Fruit fly (Drosophila melanogaster) whole organism, embryonic: ENCODE data around the gene faf.

Experiments
- CG12071 ChIP-seq: fragments of 200-800 bp; sonication (Bioruptor generic); optimal IDR thresholded peaks from 3 replicates; lab custom pipeline; 2018; ENCODE audit warnings: missing biosample characterization, mild to moderate bottlenecking, missing genetic modification characterization
- CG12744 ChIP-seq: fragments of 200-800 bp; sonication (Bioruptor generic); optimal IDR thresholded peaks from 2 replicates; lab custom pipeline; 2016; ENCODE audit warnings: missing biosample characterization, missing genetic modification characterization
- CG16813 ChIP-seq: fragments of 200-800 bp; sonication (Bioruptor generic); IDR thresholded peaks from 3 replicates; pipeline ENCODE4 v1.3.6; 2022; ENCODE audit warnings: missing biosample characterization, missing genetic modification characterization; ENCODE audit not compliant: partially characterized antibody
- CG2116 ChIP-seq: fragments of 200-800 bp; sonication (Bioruptor generic); optimal IDR thresholded peaks from 3 replicates; lab custom pipeline; 2018; ENCODE audit warnings: missing biosample characterization, mild to moderate bottlenecking, missing genetic modification characterization
- CG2120 ChIP-seq: fragments of 200-800 bp; sonication (Bioruptor generic); optimal IDR thresholded peaks from 3 replicates; lab custom pipeline; 2016; ENCODE audit warnings: missing biosample characterization, missing genetic modification characterization
- CG32532 ChIP-seq: fragments of 200-800 bp; sonication (Bioruptor generic); IDR thresholded peaks from 2 replicates; pipeline ENCODE4 v1.3.6; 2022; ENCODE audit warnings: missing biosample characterization, missing genetic modification characterization
- CG3847 ChIP-seq: fragments of 200-800 bp; sonication (Bioruptor generic); IDR thresholded peaks from 2 replicates; pipeline ENCODE4 v1.3.6; 2022; ENCODE audit warnings: missing biosample characterization, missing genetic modification characterization
- CG3995 ChIP-seq: fragments of 200-800 bp; sonication (Bioruptor generic); optimal IDR thresholded peaks from 3 replicates; lab custom pipeline; 2016; ENCODE audit warnings: missing biosample characterization, missing genetic modification characterization
- CG6175 ChIP-seq: fragments of 200-800 bp; sonication (Bioruptor generic); IDR thresholded peaks from 3 replicates; pipeline ENCODE4 v1.3.6; 2022; ENCODE audit warnings: missing biosample characterization, missing genetic modification characterization
- CG7271 ChIP-seq: fragments of 200-800 bp; sonication (Bioruptor generic); optimal IDR thresholded peaks from 2 replicates; lab custom pipeline; 2018; ENCODE audit warnings: missing biosample characterization, mild to moderate bottlenecking, missing genetic modification characterization, moderate library complexity
- CG7556 ChIP-seq: fragments of 200-800 bp; sonication (Bioruptor generic); optimal IDR thresholded peaks from 2 replicates; lab custom pipeline; 2017; ENCODE audit warnings: missing biosample characterization, mild to moderate bottlenecking, missing genetic modification characterization
- CG7928 ChIP-seq: fragments of 200-800 bp; sonication (Bioruptor generic); optimal IDR thresholded peaks from 2 replicates; lab custom pipeline; 2017; ENCODE audit warnings: missing biosample characterization, mild to moderate bottlenecking, missing genetic modification characterization
- CTCF ChIP-seq: fragments of 200-800 bp; sonication (Bioruptor generic); optimal IDR thresholded peaks from 2 replicates; lab custom pipeline; 2017; ENCODE audit warnings: missing biosample characterization, mild to moderate bottlenecking, missing genetic modification characterization, moderate library complexity
- CkIIα-i1 ChIP-seq: fragments of 200-800 bp; sonication (Bioruptor generic); IDR thresholded peaks from 2 replicates; pipeline ENCODE4 v1.3.6; 2022; ENCODE audit warnings: missing biosample characterization, missing genetic modification characterization
- CoRest ChIP-seq: fragments of 200-800 bp; sonication (Bioruptor generic); optimal IDR thresholded peaks from 3 replicates; lab custom pipeline; 2018; ENCODE audit warnings: missing biosample characterization, mild to moderate bottlenecking, missing genetic modification characterization, moderate library complexity
- Doc3 ChIP-seq: fragments of 200-800 bp; sonication (Bioruptor generic); IDR thresholded peaks from 3 replicates; pipeline ENCODE4 v1.3.6; 2022; ENCODE audit warnings: missing biosample characterization, missing genetic modification characterization; ENCODE audit not compliant: partially characterized antibody
- Dref ChIP-seq: fragments of 200-800 bp; sonication (Bioruptor generic); IDR thresholded peaks from 2 replicates; pipeline ENCODE4 v1.3.6; 2022; ENCODE audit warnings: missing biosample characterization, missing genetic modification characterization
- E2f1 ChIP-seq: fragments of 200-800 bp; sonication (Bioruptor generic); IDR thresholded peaks from 2 replicates; pipeline ENCODE4 v1.3.6; 2022; ENCODE audit warnings: missing biosample characterization, missing genetic modification characterization
- HmgD ChIP-seq: fragments of 200-800 bp; sonication (Bioruptor generic); optimal IDR thresholded peaks from 3 replicates; lab custom pipeline; 2016; ENCODE audit warnings: missing biosample characterization, missing genetic modification characterization
- Hr78 ChIP-seq, 2 experiments: fragments of 200-800 bp in 1 of 2; fragments of >200 bp in 1 of 2; sonication (Bioruptor generic) in 1 of 2; optimal IDR thresholded peaks; 2 replicates each; lab custom pipeline; 2017 to 2019; ENCODE audit warnings: missing biosample characterization in 2 of 2, missing genetic modification characterization in 2 of 2, mild to moderate bottlenecking in 1 of 2, moderate library complexity in 1 of 2
- Lhr ChIP-seq: fragments of 200-800 bp; sonication (Bioruptor generic); optimal IDR thresholded peaks from 3 replicates; lab custom pipeline; 2017; ENCODE audit warnings: mild to moderate bottlenecking, missing biosample characterization, missing genetic modification reagents, missing genetic modification characterization
- Max ChIP-seq: fragments of 200-800 bp; sonication (Bioruptor generic); optimal IDR thresholded peaks from 2 replicates; lab custom pipeline; 2016; ENCODE audit warnings: missing biosample characterization, mild to moderate bottlenecking, missing genetic modification characterization
- Opbp ChIP-seq: fragments of 200-800 bp; sonication (Bioruptor generic); IDR thresholded peaks from 3 replicates; pipeline ENCODE4 v1.3.6; 2022; ENCODE audit warnings: missing biosample characterization, missing genetic modification characterization; ENCODE audit not compliant: partially characterized antibody
- Rx ChIP-seq: fragments of 200-800 bp; sonication (Bioruptor generic); IDR thresholded peaks from 2 replicates; pipeline ENCODE4 v1.3.6; 2022; ENCODE audit warnings: missing biosample characterization, missing genetic modification characterization
- Six4 ChIP-seq: fragments of 200-800 bp; sonication (Bioruptor generic); optimal IDR thresholded peaks from 2 replicates; lab custom pipeline; 2016; ENCODE audit warnings: missing biosample characterization, missing genetic modification characterization
- Sry-δ ChIP-seq: fragments of 200-800 bp; sonication (Bioruptor generic); optimal IDR thresholded peaks from 2 replicates; lab custom pipeline; 2016; ENCODE audit warnings: missing biosample characterization, missing genetic modification characterization
- al ChIP-seq: fragments of 200-800 bp; sonication (Bioruptor generic); IDR thresholded peaks from 2 replicates; pipeline ENCODE4 v1.3.6; 2022; ENCODE audit warnings: missing biosample characterization, missing genetic modification characterization
- ara ChIP-seq: fragments of 200-800 bp; sonication (Bioruptor generic); IDR thresholded peaks from 2 replicates; pipeline ENCODE4 v1.3.6; 2022; ENCODE audit warnings: missing biosample characterization, missing genetic modification characterization
- bigmax ChIP-seq: fragments of 200-800 bp; sonication (Bioruptor generic); optimal IDR thresholded peaks from 2 replicates; lab custom pipeline; 2018; ENCODE audit warnings: missing biosample characterization, mild to moderate bottlenecking, missing genetic modification characterization
- br ChIP-seq: fragments of >200 bp; optimal IDR thresholded peaks from 2 replicates; lab custom pipeline; 2017
- cg ChIP-seq: fragments of 200-800 bp; sonication (Bioruptor generic); optimal IDR thresholded peaks from 3 replicates; lab custom pipeline; 2019; ENCODE audit warnings: missing biosample characterization, mild to moderate bottlenecking, missing genetic modification characterization, moderate library complexity
- crol ChIP-seq: fragments of 200-800 bp; sonication (Bioruptor generic); IDR thresholded peaks from 2 replicates; pipeline ENCODE4 v1.3.6; 2022; ENCODE audit warnings: missing biosample characterization, missing genetic modification characterization
- dm ChIP-seq: fragments of 200-800 bp; sonication (Bioruptor generic); optimal IDR thresholded peaks from 3 replicates; lab custom pipeline; 2016; ENCODE audit warnings: missing biosample characterization, missing genetic modification characterization
- dpn ChIP-seq, 2 experiments: fragments of 200-800 bp; sonication (Bioruptor generic); optimal IDR thresholded peaks; 3 replicates each; lab custom pipeline; 2016; ENCODE audit warnings: missing biosample characterization in 2 of 2, missing genetic modification characterization in 2 of 2
- esg ChIP-seq: fragments of 200-800 bp; sonication (Bioruptor generic); conservative IDR thresholded peaks from 2 replicates; pipeline ENCODE4 v1.3.6; 2022; ENCODE audit warnings: missing biosample characterization, missing genetic modification characterization
- fd64A ChIP-seq: fragments of 200-800 bp; sonication (Bioruptor generic); optimal IDR thresholded peaks from 3 replicates; lab custom pipeline; 2018; ENCODE audit warnings: missing biosample characterization, mild to moderate bottlenecking, missing genetic modification characterization
- fru ChIP-seq: fragments of >200 bp; optimal IDR thresholded peaks from 2 replicates; lab custom pipeline; 2017
- grau ChIP-seq: fragments of 200-800 bp; optimal IDR thresholded peaks from 3 replicates; lab custom pipeline; 2019; ENCODE audit warnings: missing biosample characterization, mild to moderate bottlenecking, missing genetic modification characterization, moderate library complexity
- kni ChIP-seq: fragments of 200-800 bp; sonication (Bioruptor generic); optimal IDR thresholded peaks from 3 replicates; lab custom pipeline; 2017; ENCODE audit warnings: mild to moderate bottlenecking, missing biosample characterization, missing genetic modification reagents, missing genetic modification characterization
- lbe ChIP-seq: fragments of 200-800 bp; sonication (Bioruptor generic); optimal IDR thresholded peaks from 2 replicates; lab custom pipeline; 2016; ENCODE audit warnings: missing biosample characterization, mild to moderate bottlenecking, missing genetic modification characterization
- lov ChIP-seq, 2 experiments: fragments of 200-800 bp in 1 of 2; fragments of >200 bp in 1 of 2; sonication (Bioruptor generic) in 1 of 2; IDR thresholded peaks in 1 of 2; optimal IDR thresholded peaks in 1 of 2; 2 replicates in 1 of 2; 3 replicates in 1 of 2; pipeline versions ENCODE4 v1.3.6 to Lab custom; 2017 to 2022; ENCODE audit warnings: missing biosample characterization in 1 of 2, missing genetic modification characterization in 1 of 2
- mld ChIP-seq: fragments of 200-800 bp; sonication (Bioruptor generic); IDR thresholded peaks from 3 replicates; pipeline ENCODE4 v1.3.6; 2022; ENCODE audit warnings: missing biosample characterization, missing genetic modification characterization; ENCODE audit not compliant: partially characterized antibody
- nom ChIP-seq: fragments of 200-800 bp; sonication (Bioruptor generic); optimal IDR thresholded peaks from 2 replicates; lab custom pipeline; 2017; ENCODE audit warnings: missing biosample characterization, missing genetic modification characterization, mild to moderate bottlenecking, moderate library complexity, missing genetic modification reagents
- pan ChIP-seq, 4 experiments: fragments of >200 bp in 3 of 4; fragments of 200-800 bp in 1 of 4; sonication (Bioruptor generic) in 1 of 4; optimal IDR thresholded peaks in 3 of 4; IDR thresholded peaks in 1 of 4; 2 replicates each; pipeline versions ENCODE4 v1.3.6 to Lab custom; 2017 to 2022; ENCODE audit warnings: missing biosample characterization in 2 of 4, missing genetic modification characterization in 2 of 4, mixed read lengths in 1 of 4
- phol ChIP-seq: fragments of 200-800 bp; sonication (Bioruptor generic); optimal IDR thresholded peaks from 3 replicates; lab custom pipeline; 2018; ENCODE audit warnings: missing biosample characterization, mild to moderate bottlenecking, missing genetic modification characterization, moderate library complexity
- rib ChIP-seq: fragments of 200-800 bp; sonication (Bioruptor generic); IDR thresholded peaks from 2 replicates; pipeline ENCODE4 v1.3.6; 2022; ENCODE audit warnings: missing biosample characterization, missing genetic modification characterization
- row ChIP-seq: fragments of 200-800 bp; sonication (Bioruptor generic); IDR thresholded peaks from 3 replicates; pipeline ENCODE4 v1.3.6; 2022; ENCODE audit warnings: missing biosample characterization, missing genetic modification characterization
- tio ChIP-seq: fragments of 200-800 bp; sonication (Bioruptor generic); optimal IDR thresholded peaks from 2 replicates; lab custom pipeline; 2017; ENCODE audit warnings: missing biosample characterization, missing genetic modification characterization, inconsistent platforms
- toy ChIP-seq: fragments of 200-800 bp; sonication (Bioruptor generic); IDR thresholded peaks from 2 replicates; pipeline ENCODE4 v1.3.6; 2022; ENCODE audit warnings: missing biosample characterization, missing genetic modification characterization
- ttk ChIP-seq: fragments of 200-800 bp; sonication (Bioruptor generic); IDR thresholded peaks from 2 replicates; pipeline ENCODE4 v2.1.2; 2022; ENCODE audit warnings: missing biosample characterization, missing genetic modification characterization

The faf gene

dm6 chr3R:31794457-31794856 lies 17.6 kb downstream of the faf start (continued):
- TF ChIP-seq CTCF (GFP tag; lab: Kevin White, UChicago): peak; percentile 66
- peak; percentile 23 for TF ChIP-seq Max (GFP tag; lab: Kevin White, UChicago)
- TF ChIP-seq al (GFP tag; lab: Robert Waterston, UW): no peak
- no peak for TF ChIP-seq esg (GFP tag; lab: Robert Waterston, UW)
- TF ChIP-seq row (GFP tag; lab: Robert Waterston, UW): no peak; the same call in 2 of the 3 replicates
- no peak for TF ChIP-seq ttk (GFP tag; lab: Robert Waterston, UW)
- TF ChIP-seq kni (GFP tag; lab: Kevin White, UChicago): no peak
- TF ChIP-seq dm (GFP tag; lab: Kevin White, UChicago): peak; percentile 89
- TF ChIP-seq Rx (GFP tag; lab: Robert Waterston, UW): no peak
- TF ChIP-seq CG2120 (GFP tag; lab: Kevin White, UChicago): no peak
- peak; percentile 95 for TF ChIP-seq cg
- 0 out of 2 replicates have a peak, but pooled peaks have one; percentile 15 for TF ChIP-seq CG32532 (GFP tag; lab: Robert Waterston, UW)
- TF ChIP-seq ara (GFP tag; lab: Robert Waterston, UW): peak; percentile 16; the same call in 1 of the 2 replicates
- TF ChIP-seq Six4 (GFP tag; lab: Kevin White, UChicago): no peak
- peak; percentile 87 for TF ChIP-seq E2f1 (GFP tag; lab: Robert Waterston, UW)
- peak; percentile 9 for TF ChIP-seq phol (tag; lab: Kevin White, UChicago)
- TF ChIP-seq CG6175 (GFP tag; lab: Robert Waterston, UW): peak; percentile 88; the same call in 2 of the 3 replicates
- TF ChIP-seq CG7556 (GFP tag; lab: Kevin White, UChicago): no peak
- TF ChIP-seq HmgD (GFP tag; lab: Kevin White, UChicago): peak; percentile 4
- no peak for TF ChIP-seq CG12071 (GFP tag; lab: Kevin White, UChicago)
- no peak for TF ChIP-seq toy
- TF ChIP-seq CoRest (tag; lab: Kevin White, UChicago): no peak
- TF ChIP-seq CG12744 (GFP tag; lab: Kevin White, UChicago): no peak
- TF ChIP-seq mld (GFP tag; lab: Robert Waterston, UW): peak; percentile 48; the same call in 1 of the 3 replicates
- TF ChIP-seq grau (tag; lab: Kevin White, UChicago): no peak
- no peak for TF ChIP-seq Hr78 (GFP tag; optimal IDR thresholded peaks at IDR 0.05; lab: Kevin White, UChicago)
- TF ChIP-seq fd64A (GFP tag; lab: Kevin White, UChicago): no peak
- TF ChIP-seq lov (optimal IDR thresholded peaks at IDR 0.05; lab: Kevin White, UChicago): no peak
- 0 out of 3 replicates have a peak, but pooled peaks have one; percentile 13 for TF ChIP-seq lov (GFP tag; IDR thresholded peaks at IDR 0.05; lab: Robert Waterston, UW)
- 0 out of 3 replicates have a peak, but pooled peaks have one; percentile 14 for TF ChIP-seq Doc3 (GFP tag; lab: Robert Waterston, UW)
- TF ChIP-seq fru (lab: Kevin White, UChicago): no peak
- peak; percentile 45; the same call in 1 of the 2 replicates for TF ChIP-seq Dref
- TF ChIP-seq br: no peak
- TF ChIP-seq nom (GFP tag; lab: Kevin White, UChicago): no peak
- TF ChIP-seq lbe (GFP tag; lab: Kevin White, UChicago): no peak
- TF ChIP-seq dpn (GFP tag; optimal IDR thresholded peaks at IDR 0.05; lab: Kevin White, UChicago): no peak
- peak; percentile 30; the same call in 1 of the 2 replicates for TF ChIP-seq rib (GFP tag; lab: Robert Waterston, UW)
- TF ChIP-seq CG16813 (GFP tag; lab: Robert Waterston, UW): no peak
- TF ChIP-seq Opbp (GFP tag; lab: Robert Waterston, UW): 0 out of 3 replicates have a peak, but pooled peaks have one; percentile 13
- peak; percentile 51 for TF ChIP-seq crol (GFP tag; lab: Robert Waterston, UW)
- no peak for TF ChIP-seq CG7271 (tag; lab: Kevin White, UChicago)
- peak; percentile 39 for TF ChIP-seq CG2116 (GFP tag; lab: Kevin White, UChicago)
- TF ChIP-seq pan (optimal IDR thresholded peaks at IDR 0.05; lab: Kevin White, UChicago): no peak
- TF ChIP-seq pan (GFP tag; optimal IDR thresholded peaks at IDR 0.05 in 1 of 2, IDR thresholded peaks at IDR 0.05 in 1 of 2): no peak
- TF ChIP-seq bigmax (GFP tag; lab: Kevin White, UChicago): no peak
- no peak for TF ChIP-seq CkIIα-i1 (GFP tag; lab: Robert Waterston, UW)
- TF ChIP-seq CG3995 (GFP tag; lab: Kevin White, UChicago): no peak
- TF ChIP-seq CG7928 (GFP tag; lab: Kevin White, UChicago): peak; percentile 81
- peak; percentile 14 for TF ChIP-seq Lhr
- TF ChIP-seq Sry-δ (GFP tag; lab: Kevin White, UChicago): peak; percentile 16
- 0 out of 2 replicates have a peak, but pooled peaks have one; percentile 18 for TF ChIP-seq CG3847
- TF ChIP-seq tio (GFP tag; lab: Kevin White, UChicago): no peak
